Fruit fly (Drosophila melanogaster): ENCODE measurements around the gene CG11052.
A peak's percentile ranks its signal among the peaks of the same experiment; 100 is the strongest.

CG11052 gene

DNA sequence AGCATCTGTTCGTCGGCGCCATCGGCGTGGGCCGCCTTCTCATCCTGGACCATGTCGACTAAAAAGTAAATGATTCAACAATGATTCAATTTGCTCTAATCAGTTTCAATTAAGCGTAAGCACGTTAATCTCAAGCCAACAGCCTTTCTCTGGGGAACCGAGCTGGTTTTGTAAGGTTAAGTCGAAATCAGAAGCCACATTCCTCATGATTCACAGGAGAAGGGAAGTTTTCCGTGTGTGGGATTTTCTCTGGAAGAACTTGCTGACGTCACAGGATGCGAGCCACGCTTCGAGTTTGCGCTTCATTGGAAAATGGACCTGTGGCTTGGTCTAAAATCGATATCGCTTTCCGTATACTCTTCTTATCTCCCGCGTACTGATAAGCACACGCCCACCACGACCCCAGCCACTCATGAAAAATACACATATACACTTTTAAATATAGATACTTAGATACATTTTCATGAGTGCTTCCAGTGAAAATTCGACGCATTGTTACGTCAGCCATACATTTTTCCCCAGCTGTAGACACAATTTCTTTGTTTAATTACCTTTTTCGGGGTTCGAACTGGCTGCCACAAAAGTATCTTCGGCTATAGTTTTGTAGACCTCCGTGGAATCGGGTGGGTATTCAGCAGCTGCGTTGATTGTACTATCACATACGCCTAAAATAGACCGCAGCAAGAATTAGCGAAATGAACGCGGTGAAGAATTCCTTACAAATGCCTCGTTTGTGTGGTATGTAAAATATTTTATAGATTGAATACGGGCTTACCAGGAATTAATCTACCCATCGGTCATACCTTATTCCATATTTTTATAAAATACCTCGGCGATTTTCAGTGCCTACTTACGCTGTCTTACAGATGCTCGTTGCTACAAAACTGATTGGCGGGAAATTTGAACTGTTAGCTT lies 31.8 kb downstream of the CG11052 start (continued):
- TF ChIP-seq Sox14 (GFP tag; optimal IDR thresholded peaks at IDR 0.05) (peak; percentile 55), CG3032 (tag; optimal IDR thresholded peaks at IDR 0.05) (peak; percentile 27), CG11762 (GFP tag; optimal IDR thresholded peaks at IDR 0.05; ENCODE audit: insufficient read depth) (no peak), CG8319 (GFP tag; optimal IDR thresholded peaks at IDR 0.05) (no peak), CG31627 (GFP tag; optimal IDR thresholded peaks at IDR 0.05) (no peak), eg (GFP tag; IDR thresholded peaks at IDR 0.05) (no peak), CG11902 (GFP tag; optimal IDR thresholded peaks at IDR 0.05) (no peak), CG1621 (tag; optimal IDR thresholded peaks at IDR 0.05) (peak; percentile 25), lz (GFP tag; optimal IDR thresholded peaks at IDR 0.05) (no peak), Hr38 (GFP tag; optimal IDR thresholded peaks at IDR 0.05) (no peak), CG7368 (GFP tag; optimal IDR thresholded peaks at IDR 0.05) (no peak), achi (GFP tag; optimal IDR thresholded peaks at IDR 0.05) (no peak), spab (GFP tag; optimal IDR thresholded peaks at IDR 0.05) (no peak), CG6808 (GFP tag; optimal IDR thresholded peaks at IDR 0.05) (no peak), CG32006 (GFP tag; optimal IDR thresholded peaks at IDR 0.05) (no peak), CG16779 (tag; optimal IDR thresholded peaks at IDR 0.05) (no peak), Smox (GFP tag; optimal IDR thresholded peaks at IDR 0.05) (peak; percentile 12)

DNA sequence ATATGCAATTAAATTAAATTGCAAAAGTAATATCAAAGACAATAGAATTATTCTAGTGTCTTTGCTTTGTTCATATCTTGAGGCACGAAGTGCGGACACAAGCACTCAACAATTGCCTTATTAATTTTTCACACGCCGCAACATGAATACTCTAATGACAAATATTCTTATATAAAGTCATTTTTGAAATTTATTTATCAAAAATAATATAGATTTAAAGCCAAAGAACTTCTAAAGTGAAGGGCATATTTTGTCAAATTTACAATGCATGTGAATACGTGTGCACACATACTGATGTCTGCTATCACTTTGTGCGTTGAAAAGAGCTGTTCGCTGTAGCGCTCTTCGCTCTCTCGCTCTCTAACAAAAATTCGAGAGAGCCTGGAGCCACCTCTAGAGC lies 35.2 kb downstream of the CG11052 start:
- peak; percentile 54 for TF ChIP-seq Gug (GFP tag; IDR thresholded peaks at IDR 0.05)
- TF ChIP-seq CG11294 (GFP tag; IDR thresholded peaks at IDR 0.05), result peak; percentile 54; the same call in 1 of the 2 replicates
- TF ChIP-seq eg (GFP tag; IDR thresholded peaks at IDR 0.05), result peak; percentile 86; the same call in 2 of the 3 replicates
- TF ChIP-seq CG6163 (GFP tag; IDR thresholded peaks at IDR 0.05), result 0 out of 3 replicates have a peak, but pooled peaks have one; percentile 34

- TF ChIP-seq Eip78C (GFP tag) (peak; percentile 6), dsx (GFP tag; optimal IDR thresholded peaks at IDR 0.05; ENCODE audit: poor library complexity, severe bottlenecking) (peak; percentile 87), Hr38 (GFP tag; optimal IDR thresholded peaks at IDR 0.05) (no peak)
Observed at dm6 chr3R:7973049-7973448, 36.0 kb downstream of the CG11052 start.

dm6 chr3R:7972179-7972578 lies 36.9 kb downstream of the CG11052 start:
- TF ChIP-seq Gug (GFP tag; IDR thresholded peaks at IDR 0.05), result no peak
- no peak for TF ChIP-seq Ets21C (GFP tag; optimal IDR thresholded peaks at IDR 0.05)
- no peak for TF ChIP-seq CG8319 (GFP tag; optimal IDR thresholded peaks at IDR 0.05)
- no peak for TF ChIP-seq esn (GFP tag; optimal IDR thresholded peaks at IDR 0.05)
- TF ChIP-seq CG10669 (GFP tag; optimal IDR thresholded peaks at IDR 0.05), result no peak

dm6 chr3R:7970640-7971039 lies 38.5 kb downstream of the CG11052 start:
- TF ChIP-seq CG8319 (GFP tag; optimal IDR thresholded peaks at IDR 0.05) (no peak), dsx (GFP tag; optimal IDR thresholded peaks at IDR 0.05; ENCODE audit: poor library complexity, severe bottlenecking) (peak; percentile 54), svp (GFP tag) (peak; percentile 49), CG9139 (GFP tag; optimal IDR thresholded peaks at IDR 0.05) (no peak), ss (GFP tag; optimal IDR thresholded peaks at IDR 0.05) (peak in 1 of 2 experiments; percentile 51), CG6854 (GFP tag; optimal IDR thresholded peaks at IDR 0.05) (no peak)

DNA sequence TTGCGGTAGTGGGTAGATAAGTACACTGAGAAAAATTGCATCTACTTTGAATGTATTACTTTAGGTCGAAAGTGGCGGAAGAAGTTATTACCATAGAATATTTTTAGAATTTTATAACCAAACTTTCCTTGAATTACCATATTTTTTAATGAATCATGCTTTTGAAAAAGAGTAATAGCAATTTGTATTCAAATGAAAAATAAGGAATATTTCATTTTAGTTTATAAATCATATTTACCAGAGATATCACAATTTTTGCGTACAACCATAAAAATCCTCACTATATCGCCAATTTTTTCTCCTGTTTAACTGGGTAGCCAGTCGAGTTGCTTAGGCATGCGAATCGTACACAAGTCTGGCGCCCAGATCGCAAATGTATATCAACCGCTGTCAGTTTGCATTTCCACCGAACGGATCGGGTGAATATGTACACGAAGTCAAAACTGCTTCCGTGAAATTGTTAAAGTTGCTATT lies 39.4 kb downstream of the CG11052 start:
- TF ChIP-seq Smox (GFP tag; optimal IDR thresholded peaks at IDR 0.05), result peak; percentile 61
- peak; percentile 60 for TF ChIP-seq cyc (GFP tag; optimal IDR thresholded peaks at IDR 0.05)
- peak; percentile 60 for TF ChIP-seq CG7368 (GFP tag; optimal IDR thresholded peaks at IDR 0.05)
- peak; percentile 95 for TF ChIP-seq Eip78C (GFP tag)
- peak; percentile 81 for TF ChIP-seq Hr4 (GFP tag; optimal IDR thresholded peaks at IDR 0.05)
- peak; percentile 84 for TF ChIP-seq Eip75B (GFP tag; optimal IDR thresholded peaks at IDR 0.05)
- TF ChIP-seq CG31627 (GFP tag; optimal IDR thresholded peaks at IDR 0.05), result peak; percentile 65
- peak; percentile 77 for TF ChIP-seq CG10669 (GFP tag; optimal IDR thresholded peaks at IDR 0.05)
- peak; percentile 87 for TF ChIP-seq CG6276 (GFP tag; optimal IDR thresholded peaks at IDR 0.05)
- TF ChIP-seq vri (GFP tag; optimal IDR thresholded peaks at IDR 0.05), result peak; percentile 27
- TF ChIP-seq Blimp-1 (GFP tag; optimal IDR thresholded peaks at IDR 0.05), result no peak
- peak; percentile 59 for TF ChIP-seq CG1621 (tag; optimal IDR thresholded peaks at IDR 0.05)
- TF ChIP-seq OdsH (GFP tag; optimal IDR thresholded peaks at IDR 0.05), result peak; percentile 82
- peak; percentile 39 for TF ChIP-seq Ets21C (GFP tag; optimal IDR thresholded peaks at IDR 0.05)
- TF ChIP-seq CG11902 (GFP tag; optimal IDR thresholded peaks at IDR 0.05), result peak; percentile 30
- peak; percentile 49 for TF ChIP-seq CG16779 (tag; optimal IDR thresholded peaks at IDR 0.05)
- peak; percentile 73 for TF ChIP-seq dsx (GFP tag; optimal IDR thresholded peaks at IDR 0.05; ENCODE audit: poor library complexity, severe bottlenecking)
- peak; percentile 58 for TF ChIP-seq dac (GFP tag; optimal IDR thresholded peaks at IDR 0.05)
- peak; percentile 13 for TF ChIP-seq Sox15 (GFP tag; optimal IDR thresholded peaks at IDR 0.05)
- no peak for TF ChIP-seq CG6854 (GFP tag; optimal IDR thresholded peaks at IDR 0.05)

Data from whole organism, prepupa.